Worm (Caenorhabditis elegans): ENCODE data around the gene C55A6.10.

C55A6.10 gene

ce11 chrV:11534495-11535189 is 29.5 kb downstream of the C55A6.10 start:
- TF ChIP-seq ztf-29 (GFP tag; IDR thresholded peaks at IDR 0.05) (no peak), ztf-23 (GFP tag; IDR thresholded peaks at IDR 0.05) (no peak), flt-1 (GFP tag; IDR thresholded peaks at IDR 0.05) (no peak), T22C8.4 (GFP tag; IDR thresholded peaks at IDR 0.05) (no peak), ref-1 (GFP tag; conservative IDR thresholded peaks at IDR 0.05) (no peak), cog-1 (tag; optimal IDR thresholded peaks at IDR 0.05) (no peak), med-1 (GFP tag; optimal IDR thresholded peaks at IDR 0.05; ENCODE audit: insufficient read depth) (no peak), tab-1 (GFP tag; IDR thresholded peaks at IDR 0.05) (no peak), klf-2 (GFP tag; conservative IDR thresholded peaks at IDR 0.05) (no peak)

- no peak for TF ChIP-seq flt-1 (GFP tag; IDR thresholded peaks at IDR 0.05)
- TF ChIP-seq med-1 (GFP tag; optimal IDR thresholded peaks at IDR 0.05; ENCODE audit: insufficient read depth) = no peak
- TF ChIP-seq cog-1 (tag; optimal IDR thresholded peaks at IDR 0.05) = no peak
- no peak for TF ChIP-seq ztf-23 (GFP tag; IDR thresholded peaks at IDR 0.05)
- no peak for TF ChIP-seq tab-1 (GFP tag; IDR thresholded peaks at IDR 0.05)
- TF ChIP-seq ref-1 (GFP tag; conservative IDR thresholded peaks at IDR 0.05) = no peak
- no peak for TF ChIP-seq ztf-29 (GFP tag; IDR thresholded peaks at IDR 0.05)
- no peak for TF ChIP-seq T22C8.4 (GFP tag; IDR thresholded peaks at IDR 0.05)
- no peak for TF ChIP-seq klf-2 (GFP tag; conservative IDR thresholded peaks at IDR 0.05)
Measured at ce11 chrV:11535504-11536062, 30.4 kb downstream of the C55A6.10 start.

ce11 chrV:11536667-11537066 is 31.5 kb downstream of the C55A6.10 start:
- TF ChIP-seq klf-2 (GFP tag; conservative IDR thresholded peaks at IDR 0.05) = no peak

ce11 chrV:11539502-11539901 is 34.4 kb downstream of the C55A6.10 start:
- TF ChIP-seq flt-1 (GFP tag; IDR thresholded peaks at IDR 0.05) = no peak
- TF ChIP-seq med-1 (GFP tag; optimal IDR thresholded peaks at IDR 0.05; ENCODE audit: insufficient read depth) = no peak
- TF ChIP-seq cog-1 (tag; optimal IDR thresholded peaks at IDR 0.05) = no peak
- no peak for TF ChIP-seq T22C8.4 (GFP tag; IDR thresholded peaks at IDR 0.05)
- TF ChIP-seq klf-2 (GFP tag; conservative IDR thresholded peaks at IDR 0.05) = no peak
- TF ChIP-seq ref-1 (GFP tag; conservative IDR thresholded peaks at IDR 0.05) = no peak
- TF ChIP-seq ztf-23 (GFP tag; IDR thresholded peaks at IDR 0.05) = no peak
- TF ChIP-seq tab-1 (GFP tag; IDR thresholded peaks at IDR 0.05) = no peak
- no peak for TF ChIP-seq ztf-29 (GFP tag; IDR thresholded peaks at IDR 0.05)

- TF ChIP-seq flt-1 (GFP tag; IDR thresholded peaks at IDR 0.05) = peak; percentile 33; the same call in 1 of the 2 replicates
- no peak for TF ChIP-seq klf-2 (GFP tag; conservative IDR thresholded peaks at IDR 0.05)
- 0 out of 2 replicates have a peak, but pooled peaks have one; percentile 29 for TF ChIP-seq ztf-23 (GFP tag; IDR thresholded peaks at IDR 0.05)
Measured at ce11 chrV:11541284-11541683, 36.1 kb downstream of the C55A6.10 start.

ce11 chrV:11543564-11543963 is 38.4 kb downstream of the C55A6.10 start, which contains the start of gene F38B7.2:
Gene F38B7.2 (plus strand): TSS chrV:11543963.
- TF ChIP-seq cog-1 (tag; optimal IDR thresholded peaks at IDR 0.05) = no peak
- no peak for TF ChIP-seq ztf-23 (GFP tag; IDR thresholded peaks at IDR 0.05)
- no peak for TF ChIP-seq klf-2 (GFP tag; conservative IDR thresholded peaks at IDR 0.05)
- no peak for TF ChIP-seq med-1 (GFP tag; optimal IDR thresholded peaks at IDR 0.05; ENCODE audit: insufficient read depth)
- TF ChIP-seq T22C8.4 (GFP tag; IDR thresholded peaks at IDR 0.05) = no peak
- no peak for TF ChIP-seq ztf-29 (GFP tag; IDR thresholded peaks at IDR 0.05)
- no peak for TF ChIP-seq tab-1 (GFP tag; IDR thresholded peaks at IDR 0.05)
- no peak for TF ChIP-seq flt-1 (GFP tag; IDR thresholded peaks at IDR 0.05)
- TF ChIP-seq ref-1 (GFP tag; conservative IDR thresholded peaks at IDR 0.05) = no peak

ce11 chrV:11545227-11545626 is 40.1 kb downstream of the C55A6.10 start, which contains the start of gene F38B7.10:
Gene F38B7.10 (plus strand): TSS chrV:11545527.
- TF ChIP-seq tab-1 (GFP tag; IDR thresholded peaks at IDR 0.05) = no peak
- TF ChIP-seq flt-1 (GFP tag; IDR thresholded peaks at IDR 0.05) = no peak
- no peak for TF ChIP-seq klf-2 (GFP tag; conservative IDR thresholded peaks at IDR 0.05)
- no peak for TF ChIP-seq T22C8.4 (GFP tag; IDR thresholded peaks at IDR 0.05)
- TF ChIP-seq ztf-23 (GFP tag; IDR thresholded peaks at IDR 0.05) = no peak
- no peak for TF ChIP-seq cog-1 (tag; optimal IDR thresholded peaks at IDR 0.05)
- TF ChIP-seq ztf-29 (GFP tag; IDR thresholded peaks at IDR 0.05) = no peak
- TF ChIP-seq med-1 (GFP tag; optimal IDR thresholded peaks at IDR 0.05; ENCODE audit: insufficient read depth) = no peak

ce11 chrV:11546795-11547194 is 41.6 kb downstream of the C55A6.10 start, which contains the start of gene F38B7.11:
Gene F38B7.11 (plus strand): TSS chrV:11547095.
- no peak for TF ChIP-seq flt-1 (GFP tag; IDR thresholded peaks at IDR 0.05)
- TF ChIP-seq ztf-29 (GFP tag; IDR thresholded peaks at IDR 0.05) = no peak
- no peak for TF ChIP-seq ztf-23 (GFP tag; IDR thresholded peaks at IDR 0.05)
- no peak for TF ChIP-seq T22C8.4 (GFP tag; IDR thresholded peaks at IDR 0.05)
- no peak for TF ChIP-seq med-1 (GFP tag; optimal IDR thresholded peaks at IDR 0.05; ENCODE audit: insufficient read depth)
- TF ChIP-seq tab-1 (GFP tag; IDR thresholded peaks at IDR 0.05) = no peak
- TF ChIP-seq cog-1 (tag; optimal IDR thresholded peaks at IDR 0.05) = no peak
- no peak for TF ChIP-seq klf-2 (GFP tag; conservative IDR thresholded peaks at IDR 0.05)
- no peak for TF ChIP-seq ref-1 (GFP tag; conservative IDR thresholded peaks at IDR 0.05)

- TF ChIP-seq klf-2 (GFP tag; conservative IDR thresholded peaks at IDR 0.05) (no peak), ztf-23 (GFP tag; IDR thresholded peaks at IDR 0.05) (no peak), flt-1 (GFP tag; IDR thresholded peaks at IDR 0.05) (no peak), tab-1 (GFP tag; IDR thresholded peaks at IDR 0.05) (no peak), ztf-29 (GFP tag; IDR thresholded peaks at IDR 0.05) (no peak), T22C8.4 (GFP tag; IDR thresholded peaks at IDR 0.05) (no peak), med-1 (GFP tag; optimal IDR thresholded peaks at IDR 0.05; ENCODE audit: insufficient read depth) (no peak)
Measured at ce11 chrV:11548914-11549406, 43.8 kb downstream of the C55A6.10 start, which contains the start of the genes F38B7.17 and F38B7.3. Gene F38B7.17 (minus strand): TSS chrV:11548964. Gene F38B7.3 (plus strand): TSS chrV:11549107.
